Fruit fly (Drosophila melanogaster) whole organism, embryonic: ENCODE measurements around the gene nAChRalpha7.

Experiments
- BEAF-32 ChIP-seq: fragments of 200-800 bp; sonication (Bioruptor generic); optimal IDR thresholded peaks from 3 replicates; lab custom pipeline; 2017; ENCODE audit warnings: missing biosample characterization, missing genetic modification characterization, mild to moderate bottlenecking, moderate library complexity, missing genetic modification reagents
- Blimp-1 ChIP-seq: fragments of 200-800 bp; sonication (Bioruptor generic); optimal IDR thresholded peaks from 3 replicates; lab custom pipeline; 2018; ENCODE audit warnings: missing biosample characterization, missing genetic modification characterization, mild to moderate bottlenecking, moderate library complexity, missing genetic modification reagents
- CG1024 ChIP-seq: fragments of 200-800 bp; sonication (Bioruptor generic); IDR thresholded peaks from 2 replicates; pipeline ENCODE4 v1.3.6; 2022; ENCODE audit warnings: missing biosample characterization, missing genetic modification characterization
- CG11456 ChIP-seq: fragments of 200-800 bp; sonication (Bioruptor generic); IDR thresholded peaks from 3 replicates; pipeline ENCODE4 v1.3.6; 2022; ENCODE audit warnings: missing biosample characterization, missing genetic modification characterization
- CG11560 ChIP-seq: fragments of 200-800 bp; sonication (Bioruptor generic); IDR thresholded peaks from 3 replicates; pipeline ENCODE4 v1.3.6; 2022; ENCODE audit warnings: missing biosample characterization, missing genetic modification characterization
- CG11696 ChIP-seq: fragments of 200-800 bp; sonication (Bioruptor generic); IDR thresholded peaks from 2 replicates; pipeline ENCODE4 v1.3.6; 2022; ENCODE audit warnings: missing biosample characterization, missing genetic modification characterization
- CG14014 ChIP-seq: fragments of 200-800 bp; sonication (Bioruptor generic); IDR thresholded peaks from 2 replicates; pipeline ENCODE4 v1.3.6; 2022; ENCODE audit warnings: missing biosample characterization, missing genetic modification characterization
- CG14710 ChIP-seq: fragments of 200-800 bp; sonication (Bioruptor generic); optimal IDR thresholded peaks from 3 replicates; lab custom pipeline; 2019; ENCODE audit warnings: missing biosample characterization, mild to moderate bottlenecking, missing genetic modification characterization, moderate library complexity
- CG1529 ChIP-seq: fragments of 200-800 bp; sonication (Bioruptor generic); optimal IDR thresholded peaks from 3 replicates; lab custom pipeline; 2018; ENCODE audit warnings: missing biosample characterization, missing genetic modification characterization
- CG1603 ChIP-seq: fragments of 200-800 bp; sonication (Bioruptor generic); optimal IDR thresholded peaks from 2 replicates; lab custom pipeline; 2019; ENCODE audit warnings: missing biosample characterization, mild to moderate bottlenecking, missing genetic modification characterization, moderate library complexity
- CG16815 ChIP-seq: fragments of 200-800 bp; sonication (Bioruptor generic); optimal IDR thresholded peaks from 3 replicates; lab custom pipeline; 2017; ENCODE audit warnings: missing biosample characterization, mild to moderate bottlenecking, missing genetic modification characterization
- CG18619 ChIP-seq: fragments of 200-800 bp; sonication (Bioruptor generic); optimal IDR thresholded peaks from 3 replicates; lab custom pipeline; 2017; ENCODE audit warnings: missing biosample characterization, mild to moderate bottlenecking, missing genetic modification characterization
- CG2116 ChIP-seq: fragments of 200-800 bp; sonication (Bioruptor generic); optimal IDR thresholded peaks from 3 replicates; lab custom pipeline; 2018; ENCODE audit warnings: missing biosample characterization, mild to moderate bottlenecking, missing genetic modification characterization
- CG2712 ChIP-seq: fragments of 200-800 bp; optimal IDR thresholded peaks from 3 replicates; lab custom pipeline; 2019; ENCODE audit warnings: missing biosample characterization, mild to moderate bottlenecking, missing genetic modification characterization, moderate library complexity
- CG3726 ChIP-seq: fragments of 200-800 bp; sonication (Bioruptor generic); IDR thresholded peaks from 3 replicates; pipeline ENCODE4, ENCODE4 v1.3.6; 2022; ENCODE audit warnings: missing biosample characterization, missing genetic modification characterization
- CG43689 ChIP-seq: fragments of 200-800 bp; sonication (Bioruptor generic); IDR thresholded peaks from 2 replicates; pipeline ENCODE4 v1.3.6; 2022; ENCODE audit warnings: missing biosample characterization, missing genetic modification characterization
- CG4404 ChIP-seq: fragments of 200-800 bp; sonication (Bioruptor generic); IDR thresholded peaks from 2 replicates; pipeline ENCODE4 v1.3.6; 2022; ENCODE audit warnings: missing biosample characterization, missing genetic modification characterization
- CG6765 ChIP-seq: fragments of 200-800 bp; sonication (Bioruptor generic); optimal IDR thresholded peaks from 3 replicates; lab custom pipeline; 2017; ENCODE audit warnings: missing biosample characterization, mild to moderate bottlenecking, missing genetic modification characterization
- CG7271 ChIP-seq: fragments of 200-800 bp; sonication (Bioruptor generic); optimal IDR thresholded peaks from 2 replicates; lab custom pipeline; 2018; ENCODE audit warnings: missing biosample characterization, mild to moderate bottlenecking, missing genetic modification characterization, moderate library complexity
- CG7357 ChIP-seq: fragments of 200-800 bp; sonication (Bioruptor generic); IDR thresholded peaks from 3 replicates; pipeline ENCODE4 v1.3.6; 2022; ENCODE audit warnings: missing biosample characterization, missing genetic modification characterization
- CG9932 ChIP-seq: fragments of 200-800 bp; sonication (Bioruptor generic); IDR thresholded peaks from 2 replicates; pipeline ENCODE4 v1.3.6; 2022; ENCODE audit warnings: missing biosample characterization, missing genetic modification characterization
- CTCF ChIP-seq: fragments of 200-800 bp; sonication (Bioruptor generic); optimal IDR thresholded peaks from 2 replicates; lab custom pipeline; 2017; ENCODE audit warnings: missing biosample characterization, mild to moderate bottlenecking, missing genetic modification characterization, moderate library complexity
- CkIIα-i1 ChIP-seq: fragments of 200-800 bp; sonication (Bioruptor generic); IDR thresholded peaks from 2 replicates; pipeline ENCODE4 v1.3.6; 2022; ENCODE audit warnings: missing biosample characterization, missing genetic modification characterization
- Dbx ChIP-seq: fragments of 200-800 bp; sonication (Bioruptor generic); IDR thresholded peaks from 3 replicates; pipeline ENCODE4 v1.3.6; 2022; ENCODE audit warnings: missing biosample characterization, missing genetic modification characterization
- Doc3 ChIP-seq: fragments of 200-800 bp; sonication (Bioruptor generic); IDR thresholded peaks from 3 replicates; pipeline ENCODE4 v1.3.6; 2022; ENCODE audit warnings: missing biosample characterization, missing genetic modification characterization; ENCODE audit not compliant: partially characterized antibody
- Drgx ChIP-seq: fragments of 200-800 bp; sonication (Bioruptor generic); IDR thresholded peaks from 2 replicates; pipeline ENCODE4 v1.3.6; 2022; ENCODE audit warnings: missing biosample characterization, missing genetic modification characterization
- Eip74EF ChIP-seq, 2 experiments: fragments of 200-800 bp in 1 of 2; fragments of >200 bp in 1 of 2; sonication (Bioruptor generic) in 1 of 2; optimal IDR thresholded peaks; 2 replicates each; lab custom pipeline; 2017 to 2019; ENCODE audit warnings: missing biosample characterization in 2 of 2, missing genetic modification characterization in 2 of 2, mild to moderate bottlenecking in 1 of 2, moderate library complexity in 1 of 2
- Ets97D ChIP-seq: fragments of 200-800 bp; sonication (Bioruptor generic); optimal IDR thresholded peaks from 3 replicates; lab custom pipeline; 2016; ENCODE audit warnings: missing biosample characterization, missing genetic modification characterization
- HLHmδ ChIP-seq: fragments of 200-800 bp; sonication (Bioruptor generic); optimal IDR thresholded peaks from 2 replicates; lab custom pipeline; 2018; ENCODE audit warnings: missing biosample characterization, mild to moderate bottlenecking, missing genetic modification characterization, moderate library complexity
- NK7.1 ChIP-seq: fragments of 200-800 bp; sonication (Bioruptor generic); optimal IDR thresholded peaks from 3 replicates; lab custom pipeline; 2016; ENCODE audit warnings: missing biosample characterization, missing genetic modification characterization
- Oaz ChIP-seq: fragments of 200-800 bp; sonication (Bioruptor generic); IDR thresholded peaks from 2 replicates; pipeline ENCODE4 v1.3.6; 2022; ENCODE audit warnings: missing biosample characterization, missing genetic modification characterization
- PHDP ChIP-seq: fragments of 200-800 bp; sonication (Bioruptor generic); optimal IDR thresholded peaks from 3 replicates; lab custom pipeline; 2018; ENCODE audit warnings: missing biosample characterization, mild to moderate bottlenecking, missing genetic modification characterization, moderate library complexity
- Six4 ChIP-seq: fragments of 200-800 bp; sonication (Bioruptor generic); optimal IDR thresholded peaks from 2 replicates; lab custom pipeline; 2016; ENCODE audit warnings: missing biosample characterization, missing genetic modification characterization
- amos ChIP-seq: fragments of 200-800 bp; sonication (Bioruptor generic); IDR thresholded peaks from 2 replicates; pipeline ENCODE4 v1.3.6; 2022; ENCODE audit warnings: missing biosample characterization, missing genetic modification characterization; ENCODE audit not compliant: partially characterized antibody
- br ChIP-seq: fragments of >200 bp; optimal IDR thresholded peaks from 2 replicates; lab custom pipeline; 2017
- dysf ChIP-seq: fragments of 200-800 bp; sonication (Bioruptor generic); IDR thresholded peaks from 3 replicates; pipeline ENCODE4 v1.3.6; 2022; ENCODE audit warnings: missing biosample characterization, missing genetic modification characterization
- eve ChIP-seq, 2 experiments: fragments of >200 bp; optimal IDR thresholded peaks; 2 replicates each; lab custom pipeline; 2017; ENCODE audit warnings: missing biosample characterization in 2 of 2, missing genetic modification characterization in 2 of 2
- gcm2 ChIP-seq: fragments of 200-800 bp; sonication (Bioruptor generic); optimal IDR thresholded peaks from 2 replicates; lab custom pipeline; 2016; ENCODE audit warnings: missing biosample characterization, missing genetic modification characterization
- grn ChIP-seq: fragments of 200-800 bp; sonication (Bioruptor generic); optimal IDR thresholded peaks from 3 replicates; lab custom pipeline; 2017; ENCODE audit warnings: missing biosample characterization, missing genetic modification characterization
- gsb-n ChIP-seq: fragments of 200-800 bp; sonication (Bioruptor generic); optimal IDR thresholded peaks from 3 replicates; lab custom pipeline; 2018; ENCODE audit warnings: missing biosample characterization, mild to moderate bottlenecking, missing genetic modification characterization
- ind ChIP-seq: fragments of 200-800 bp; sonication (Bioruptor generic); optimal IDR thresholded peaks from 3 replicates; lab custom pipeline; 2016; ENCODE audit warnings: missing biosample characterization, missing genetic modification characterization
- nmo ChIP-seq: fragments of 200-800 bp; sonication (Bioruptor generic); optimal IDR thresholded peaks from 2 replicates; lab custom pipeline; 2018; ENCODE audit warnings: missing biosample characterization, mild to moderate bottlenecking, missing genetic modification characterization, moderate library complexity
- pros ChIP-seq: fragments of 200-800 bp; sonication (Bioruptor generic); optimal IDR thresholded peaks from 3 replicates; lab custom pipeline; 2019; ENCODE audit warnings: missing biosample characterization, mild to moderate bottlenecking, missing genetic modification characterization, moderate library complexity
- sens ChIP-seq: fragments of 200-800 bp; sonication (Bioruptor generic); peaks from one replicate; lab custom pipeline; 2016; ENCODE audit warnings: missing biosample characterization, missing genetic modification characterization
- slbo ChIP-seq: fragments of 200-800 bp; sonication (Bioruptor generic); IDR thresholded peaks from 2 replicates; pipeline ENCODE4 v1.3.6; 2022; ENCODE audit warnings: missing biosample characterization, missing genetic modification characterization
- ttk ChIP-seq: fragments of 200-800 bp; sonication (Bioruptor generic); IDR thresholded peaks from 2 replicates; pipeline ENCODE4 v2.1.2; 2022; ENCODE audit warnings: missing biosample characterization, missing genetic modification characterization
- twi ChIP-seq: fragments of 200-800 bp; optimal IDR thresholded peaks from 2 replicates; lab custom pipeline; 2019; ENCODE audit warnings: missing biosample characterization, mild to moderate bottlenecking, missing genetic modification characterization, moderate library complexity
- wor ChIP-seq: fragments of 200-800 bp; sonication (Bioruptor generic); IDR thresholded peaks from 2 replicates; pipeline ENCODE4 v1.3.6; 2022; ENCODE audit warnings: missing biosample characterization, missing genetic modification characterization
- yki ChIP-seq: fragments of >200 bp; optimal IDR thresholded peaks from 3 replicates; lab custom pipeline; 2018
- zfh1 ChIP-seq: fragments of 200-800 bp; sonication (Bioruptor generic); IDR thresholded peaks from 3 replicates; pipeline ENCODE4 v1.3.6; 2022; ENCODE audit warnings: missing biosample characterization, missing genetic modification characterization

nAChRalpha7 gene

dm6 chrX:19297899-19298784 is 50.1 kb downstream of the nAChRalpha7 start, which contains the start of gene CG8034:
CG8034 (minus strand) TSS chrX:19298162.
- TF ChIP-seq CG14710 (tag; lab: Kevin White, UChicago) (peak; percentile 96), CG11560 (tag; lab: Robert Waterston, UW) (peak; percentile 89), CG1529 (GFP tag; lab: Kevin White, UChicago) (peak; percentile 95), CG14014 (GFP tag; lab: Robert Waterston, UW) (peak; percentile 93), CG6765 (GFP tag; lab: Kevin White, UChicago) (peak; percentile 94), gsb-n (tag; lab: Kevin White, UChicago) (peak; percentile 95), Drgx (GFP tag; lab: Robert Waterston, UW) (peak; percentile 96), Dbx (peak; percentile 95), ttk (GFP tag; lab: Robert Waterston, UW) (peak; percentile 91), CG4404 (GFP tag; lab: Robert Waterston, UW) (peak; percentile 97), slbo (peak; percentile 94), nmo (GFP tag; lab: Kevin White, UChicago) (peak; percentile 99), HLHmδ (GFP tag; lab: Kevin White, UChicago) (peak; percentile 68), CG2116 (GFP tag; lab: Kevin White, UChicago) (peak; percentile 83), CG18619 (GFP tag; lab: Kevin White, UChicago) (peak; percentile 98), CG1024 (GFP tag; lab: Robert Waterston, UW) (0 out of 2 replicates have a peak, but pooled peaks have one; percentile 57), CG3726 (GFP tag; lab: Robert Waterston, UW) (peak; percentile 90), zfh1 (GFP tag; lab: Robert Waterston, UW) (peak; percentile 95), CG9932 (GFP tag; lab: Robert Waterston, UW) (peak; percentile 96), CkIIα-i1 (GFP tag; lab: Robert Waterston, UW) (peak; percentile 65; the same call in 1 of the 2 replicates), Blimp-1 (GFP tag; lab: Kevin White, UChicago) (peak; percentile 92), CG11456 (GFP tag; lab: Robert Waterston, UW) (peak; percentile 91), Six4 (GFP tag; lab: Kevin White, UChicago) (peak; percentile 92), Ets97D (peak; percentile 86), pros (GFP tag; lab: Kevin White, UChicago) (peak; percentile 79), ind (peak; percentile 97), CG7357 (GFP tag; lab: Robert Waterston, UW) (peak; percentile 92), Oaz (GFP tag; lab: Robert Waterston, UW) (peak; percentile 89), sens (peak; percentile 99), br (lab: Kevin White, UChicago) (no peak), CG16815 (GFP tag; lab: Kevin White, UChicago) (peak; percentile 98), BEAF-32 (GFP tag; lab: Kevin White, UChicago) (peak; percentile 37), CG2712 (tag; lab: Kevin White, UChicago) (peak; percentile 98), CTCF (GFP tag; lab: Kevin White, UChicago) (peak; percentile 62), twi (peak; percentile 95), Eip74EF (GFP tag; optimal IDR thresholded peaks at IDR 0.05; lab: Kevin White, UChicago) (peak in 1 of 2 experiments; percentile 97), CG11696 (GFP tag; lab: Robert Waterston, UW) (peak; percentile 77), NK7.1 (peak; percentile 94), PHDP (tag; lab: Kevin White, UChicago) (peak; percentile 97), grn (GFP tag; lab: Kevin White, UChicago) (peak; percentile 62), CG43689 (peak; percentile 68), eve (GFP tag; optimal IDR thresholded peaks at IDR 0.05; lab: Kevin White, UChicago) (peak; percentile 65 to 97), CG1603 (tag; lab: Kevin White, UChicago) (peak; percentile 89), dysf (GFP tag; lab: Robert Waterston, UW) (peak; percentile 98), amos (GFP tag; lab: Robert Waterston, UW) (peak; percentile 46; the same call in 1 of the 2 replicates), CG7271 (tag; lab: Kevin White, UChicago) (peak; percentile 77), wor (GFP tag; lab: Robert Waterston, UW) (peak; percentile 88), yki (lab: Kevin White, UChicago) (no peak), Doc3 (GFP tag; lab: Robert Waterston, UW) (no peak), gcm2 (peak; percentile 87)
